Fruit fly (Drosophila melanogaster): Measurements from ENCODE around the gene MCU.
A peak's percentile ranks its signal among the peaks of the same experiment; 100 is the strongest.

The MCU gene

dm6 chr3L:6551816-6552371 lies 1.4 kb downstream of the MCU start (continued):
- TF ChIP-seq Eip78C (GFP tag) = peak; percentile 89
- no peak for TF ChIP-seq fkh (GFP tag; optimal IDR thresholded peaks at IDR 0.05)
- TF ChIP-seq Met (GFP tag; optimal IDR thresholded peaks at IDR 0.05) = peak; percentile 24
- no peak for TF ChIP-seq Eip75B (GFP tag; optimal IDR thresholded peaks at IDR 0.05)
- TF ChIP-seq CG15336 (GFP tag; IDR thresholded peaks at IDR 0.05) = peak; percentile 78
- no peak for TF ChIP-seq CG11294 (GFP tag; IDR thresholded peaks at IDR 0.05)
- TF ChIP-seq CG7368 (GFP tag; optimal IDR thresholded peaks at IDR 0.05) = peak; percentile 28
- peak; percentile 44 to 57 for TF ChIP-seq ss (GFP tag; optimal IDR thresholded peaks at IDR 0.05)
- no peak for TF ChIP-seq Eip93F (GFP tag; optimal IDR thresholded peaks at IDR 0.05)
- TF ChIP-seq acj6 (GFP tag; optimal IDR thresholded peaks at IDR 0.05) = peak; percentile 65
- TF ChIP-seq CG8632 (GFP tag; optimal IDR thresholded peaks at IDR 0.05) = peak; percentile 64
- TF ChIP-seq pdm3 (GFP tag; optimal IDR thresholded peaks at IDR 0.05) = peak; percentile 34
- TF ChIP-seq CG16779 (tag; optimal IDR thresholded peaks at IDR 0.05) = no peak
- no peak for TF ChIP-seq lz (GFP tag; optimal IDR thresholded peaks at IDR 0.05)
- TF ChIP-seq fd85E (GFP tag; optimal IDR thresholded peaks at IDR 0.05) = no peak
- peak; percentile 61 for TF ChIP-seq OdsH (GFP tag; optimal IDR thresholded peaks at IDR 0.05)
- peak; percentile 49; the same call in 2 of the 3 replicates for TF ChIP-seq CG6163 (GFP tag; IDR thresholded peaks at IDR 0.05)
- peak; percentile 57 for TF ChIP-seq CG3919 (GFP tag; optimal IDR thresholded peaks at IDR 0.05)
- peak; percentile 40 for TF ChIP-seq CG11762 (GFP tag; optimal IDR thresholded peaks at IDR 0.05; ENCODE audit: insufficient read depth)
- peak; percentile 69 for TF ChIP-seq achi (GFP tag; optimal IDR thresholded peaks at IDR 0.05)
- peak; percentile 25 for TF ChIP-seq Sox14 (GFP tag; optimal IDR thresholded peaks at IDR 0.05)
- peak; percentile 5 for TF ChIP-seq dac (GFP tag; optimal IDR thresholded peaks at IDR 0.05)
- TF ChIP-seq Hr4 (GFP tag; optimal IDR thresholded peaks at IDR 0.05) = peak; percentile 44

- TF ChIP-seq esn (GFP tag; optimal IDR thresholded peaks at IDR 0.05) (no peak), fd85E (GFP tag; optimal IDR thresholded peaks at IDR 0.05) (no peak), CG15336 (GFP tag; IDR thresholded peaks at IDR 0.05) (0 out of 2 replicates have a peak, but pooled peaks have one; percentile 1)
Observed at dm6 chr3L:6552420-6552819, 1.9 kb downstream of the MCU start.

dm6 chr3L:6552968-6553402 lies 2.4 kb downstream of the MCU start:
- TF ChIP-seq Hr38 (GFP tag; optimal IDR thresholded peaks at IDR 0.05) (no peak), esn (GFP tag; optimal IDR thresholded peaks at IDR 0.05) (peak; percentile 89), spab (GFP tag; optimal IDR thresholded peaks at IDR 0.05) (no peak), CG6163 (GFP tag; IDR thresholded peaks at IDR 0.05) (peak; percentile 72; the same call in 2 of the 3 replicates), eg (GFP tag; IDR thresholded peaks at IDR 0.05) (peak; percentile 81; the same call in 2 of the 3 replicates), CG6276 (GFP tag; optimal IDR thresholded peaks at IDR 0.05) (peak; percentile 40), CG3032 (tag; optimal IDR thresholded peaks at IDR 0.05) (peak; percentile 21), Eip75B (GFP tag; optimal IDR thresholded peaks at IDR 0.05) (peak; percentile 67), vri (GFP tag; optimal IDR thresholded peaks at IDR 0.05) (peak; percentile 86), CG31627 (GFP tag; optimal IDR thresholded peaks at IDR 0.05) (peak; percentile 88), Sox14 (GFP tag; optimal IDR thresholded peaks at IDR 0.05) (peak; percentile 77), salr (GFP tag; optimal IDR thresholded peaks at IDR 0.05) (peak in 1 of 2 experiments; percentile 39), dac (GFP tag; optimal IDR thresholded peaks at IDR 0.05) (no peak), net (GFP tag; optimal IDR thresholded peaks at IDR 0.05) (peak; percentile 39), ss (GFP tag; optimal IDR thresholded peaks at IDR 0.05) (peak in 1 of 2 experiments; percentile 1), Met (GFP tag; optimal IDR thresholded peaks at IDR 0.05) (peak; percentile 86), CG6808 (GFP tag; optimal IDR thresholded peaks at IDR 0.05) (no peak), Sox15 (GFP tag; optimal IDR thresholded peaks at IDR 0.05) (peak; percentile 64), Hr39 (GFP tag; optimal IDR thresholded peaks at IDR 0.05) (peak; percentile 88), Lpt (GFP tag; optimal IDR thresholded peaks at IDR 0.05) (no peak), Gug (GFP tag; IDR thresholded peaks at IDR 0.05) (no peak), Ets96B (tag; optimal IDR thresholded peaks at IDR 0.05) (peak; percentile 37), Hr4 (GFP tag; optimal IDR thresholded peaks at IDR 0.05) (peak; percentile 83), cyc (GFP tag; optimal IDR thresholded peaks at IDR 0.05) (peak; percentile 88), CG34406 (GFP tag; optimal IDR thresholded peaks at IDR 0.05) (peak; percentile 78), Smox (GFP tag; optimal IDR thresholded peaks at IDR 0.05) (peak; percentile 82), CG6792 (GFP tag; optimal IDR thresholded peaks at IDR 0.05) (peak; percentile 78), CG1621 (tag; optimal IDR thresholded peaks at IDR 0.05) (no peak), CG3919 (GFP tag; optimal IDR thresholded peaks at IDR 0.05) (peak; percentile 71), CG11294 (GFP tag; IDR thresholded peaks at IDR 0.05) (peak; percentile 65; the same call in 1 of the 2 replicates), topi (GFP tag; optimal IDR thresholded peaks at IDR 0.05) (peak; percentile 85), CG8319 (GFP tag; optimal IDR thresholded peaks at IDR 0.05) (peak; percentile 32), CG7368 (GFP tag; optimal IDR thresholded peaks at IDR 0.05) (peak; percentile 1), fkh (GFP tag; optimal IDR thresholded peaks at IDR 0.05) (peak; percentile 96)
